Worm (Caenorhabditis elegans) whole organism, early embryonic: ENCODE data around the gene pud-4.

Experiments used
- B0310.2 ChIP-seq: sonication (generic microtip); optimal IDR thresholded peaks from 2 replicates; lab custom pipeline; 2016; ENCODE audit warnings: mild to moderate bottlenecking, missing genetic modification characterization, missing compliant biosample characterization
- F13C5.2 ChIP-seq: sonication (generic microtip); optimal IDR thresholded peaks from 2 replicates; lab custom pipeline; 2017; ENCODE audit warnings: mild to moderate bottlenecking, missing genetic modification characterization, inconsistent platforms, missing compliant biosample characterization
- aly-1 ChIP-seq: sonication (generic microtip); optimal IDR thresholded peaks from 2 replicates; lab custom pipeline; 2016; ENCODE audit warnings: missing genetic modification characterization, missing compliant biosample characterization
- ama-1 ChIP-seq: fragments of 150-350 bp; optimal IDR thresholded peaks from 2 replicates; lab custom pipeline; 2014
- ceh-13 ChIP-seq: fragments of 200-800 bp; sonication (Bioruptor generic); optimal IDR thresholded peaks from 2 replicates; lab custom pipeline; 2018; ENCODE audit warnings: mild to moderate bottlenecking, missing genetic modification characterization, missing compliant biosample characterization
- ceh-36 ChIP-seq: sonication (generic microtip); optimal IDR thresholded peaks from 2 replicates; lab custom pipeline; 2016; ENCODE audit warnings: missing genetic modification characterization, inconsistent platforms, missing compliant biosample characterization
- ets-7 ChIP-seq: sonication (generic microtip); optimal IDR thresholded peaks from 2 replicates; lab custom pipeline; 2016; ENCODE audit warnings: missing genotype, missing genetic modification characterization, missing compliant biosample characterization
- flt-1 ChIP-seq: fragments of 200-800 bp; sonication (Bioruptor generic); IDR thresholded peaks from 2 replicates; pipeline ENCODE4 v1.3.6; 2022; ENCODE audit warnings: missing genetic modification characterization, missing compliant biosample characterization
- hmbx-1 ChIP-seq: sonication (generic microtip); optimal IDR thresholded peaks from 2 replicates; lab custom pipeline; 2016; ENCODE audit warnings: mild to moderate bottlenecking, missing genetic modification characterization, missing compliant biosample characterization
- hmg-4 ChIP-seq: fragments of 200-800 bp; sonication (Bioruptor generic); optimal IDR thresholded peaks from 2 replicates; lab custom pipeline; 2018; ENCODE audit warnings: mild to moderate bottlenecking, missing genetic modification characterization, missing compliant biosample characterization
- hnd-1 ChIP-seq: sonication (generic microtip); optimal IDR thresholded peaks from 2 replicates; lab custom pipeline; 2016; ENCODE audit warnings: missing genetic modification characterization, missing compliant biosample characterization
- pes-1 ChIP-seq: fragments of 200-800 bp; sonication (Bioruptor generic); IDR thresholded peaks from 2 replicates; pipeline ENCODE4 v1.3.6; 2022; ENCODE audit warnings: missing genetic modification reagents, missing genetic modification characterization, missing compliant biosample characterization
- scrt-1 ChIP-seq: fragments of 200-800 bp; sonication (Bioruptor generic); IDR thresholded peaks from 2 replicates; pipeline ENCODE4 v1.3.6; 2022; ENCODE audit warnings: missing genetic modification characterization, missing compliant biosample characterization
- sea-1 ChIP-seq: fragments of 200-800 bp; sonication (Bioruptor generic); conservative IDR thresholded peaks from 2 replicates; pipeline ENCODE4 v1.3.6; 2022; ENCODE audit warnings: missing genetic modification characterization, missing compliant biosample characterization
- tbx-11 ChIP-seq: fragments of 200-800 bp; sonication (Bioruptor generic); IDR thresholded peaks from 2 replicates; pipeline ENCODE4 v1.3.6; 2022; ENCODE audit warnings: missing genetic modification characterization, missing compliant biosample characterization
- tbx-37 ChIP-seq: fragments of 200-800 bp; sonication (Bioruptor generic); conservative IDR thresholded peaks from 2 replicates; pipeline ENCODE4 v1.3.6; 2022; ENCODE audit warnings: missing genetic modification reagents, missing genetic modification characterization, missing compliant biosample characterization
- tra-4 ChIP-seq: sonication (generic microtip); optimal IDR thresholded peaks from 2 replicates; lab custom pipeline; 2017; ENCODE audit warnings: missing genetic modification characterization, missing compliant biosample characterization

pud-4 gene

DNA sequence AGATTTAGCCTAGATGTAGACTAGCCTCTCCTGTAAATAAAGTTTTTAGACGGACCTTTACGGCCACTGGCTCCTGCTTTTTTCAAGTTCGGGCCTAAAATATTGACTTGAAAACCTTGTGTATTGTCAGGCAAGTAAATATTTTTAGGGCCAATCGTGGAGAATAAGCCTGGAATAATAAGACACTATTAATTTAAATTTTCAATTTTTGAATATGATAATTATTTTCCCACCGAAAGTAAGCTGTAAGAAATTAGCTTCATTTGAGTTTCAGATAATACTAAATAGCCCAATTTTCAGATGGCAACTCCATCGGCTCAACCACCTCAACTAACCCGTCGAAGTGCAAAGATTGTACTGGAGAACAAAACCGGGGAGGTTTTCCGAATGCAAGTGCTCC, at the start of gene pud-4:
Gene pud-4 (plus strand): TSS at position 301 of the 400 bp plus-strand sequence.
- TF ChIP-seq hnd-1 (tag; lab: Kevin White, UChicago) (no peak), B0310.2 (tag; lab: Kevin White, UChicago) (no peak), aly-1 (tag; lab: Kevin White, UChicago) (no peak), scrt-1 (GFP tag; lab: Robert Waterston, UW) (no peak), hmbx-1 (tag; lab: Kevin White, UChicago) (no peak), tbx-11 (GFP tag; lab: Robert Waterston, UW) (no peak), flt-1 (no peak), hmg-4 (GFP tag; lab: Kevin White, UChicago) (no peak), ets-7 (tag; lab: Kevin White, UChicago) (no peak), pes-1 (GFP tag; lab: Robert Waterston, UW) (no peak), tra-4 (tag; lab: Kevin White, UChicago) (no peak), ama-1 (lab: Kevin White, UChicago) (no peak), F13C5.2 (tag; lab: Kevin White, UChicago) (no peak), ceh-36 (no peak), ceh-13 (GFP tag; lab: Kevin White, UChicago) (no peak), sea-1 (GFP tag; lab: Robert Waterston, UW) (no peak), tbx-37 (no peak)

DNA sequence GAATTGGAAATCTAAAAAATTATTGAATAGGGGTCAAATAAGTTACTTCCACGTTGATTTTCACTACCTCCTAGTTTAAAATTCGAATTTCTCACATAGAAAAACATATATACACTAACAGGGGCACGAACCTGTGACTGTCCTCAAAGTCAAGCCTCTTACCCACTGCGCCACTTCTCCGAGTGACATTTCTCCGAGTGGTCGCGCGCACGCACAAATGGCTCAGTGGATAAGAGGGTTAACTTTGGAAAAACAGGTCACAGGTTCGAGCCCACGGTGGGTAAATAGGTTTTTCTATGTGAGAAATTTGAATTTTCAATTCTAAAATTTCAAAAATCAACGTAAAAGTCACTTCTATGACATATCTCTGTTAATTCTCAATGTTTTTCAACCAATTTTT, 49.2 kb upstream of the pud-4 start:
- TF ChIP-seq pes-1 (GFP tag; lab: Robert Waterston, UW) (no peak), tbx-37 (no peak), aly-1 (tag; lab: Kevin White, UChicago) (no peak), hnd-1 (tag; lab: Kevin White, UChicago) (no peak), F13C5.2 (tag; lab: Kevin White, UChicago) (no peak), flt-1 (no peak), ceh-36 (no peak), tra-4 (tag; lab: Kevin White, UChicago) (no peak), hmg-4 (GFP tag; lab: Kevin White, UChicago) (no peak)

DNA sequence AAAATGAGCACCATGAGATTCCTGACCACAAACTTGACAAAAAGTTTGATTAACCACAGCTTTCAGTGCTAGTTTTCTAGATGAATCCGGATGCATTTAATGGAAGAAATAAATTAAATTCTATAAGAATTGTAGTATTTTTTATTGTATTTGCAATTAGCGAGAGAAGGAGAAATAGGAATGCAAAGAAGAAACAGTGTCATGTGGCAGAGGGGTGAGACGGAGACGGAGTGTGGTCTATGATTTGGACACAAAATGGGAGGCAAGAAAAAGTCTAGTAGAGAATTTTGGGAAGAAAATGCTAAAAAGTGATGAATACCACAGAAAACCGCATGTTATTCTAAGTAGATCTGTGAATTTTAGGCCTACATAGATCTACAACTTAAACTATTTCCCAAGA, 48.4 kb upstream of the pud-4 start, which contains the start of gene nhr-59:
Gene nhr-59 (minus strand): TSS at position 214 of the 400 bp plus-strand sequence.
- TF ChIP-seq ceh-13 (GFP tag; lab: Kevin White, UChicago) (no peak), hmg-4 (GFP tag; lab: Kevin White, UChicago) (no peak), scrt-1 (GFP tag; lab: Robert Waterston, UW) (no peak), hmbx-1 (tag; lab: Kevin White, UChicago) (no peak)

DNA sequence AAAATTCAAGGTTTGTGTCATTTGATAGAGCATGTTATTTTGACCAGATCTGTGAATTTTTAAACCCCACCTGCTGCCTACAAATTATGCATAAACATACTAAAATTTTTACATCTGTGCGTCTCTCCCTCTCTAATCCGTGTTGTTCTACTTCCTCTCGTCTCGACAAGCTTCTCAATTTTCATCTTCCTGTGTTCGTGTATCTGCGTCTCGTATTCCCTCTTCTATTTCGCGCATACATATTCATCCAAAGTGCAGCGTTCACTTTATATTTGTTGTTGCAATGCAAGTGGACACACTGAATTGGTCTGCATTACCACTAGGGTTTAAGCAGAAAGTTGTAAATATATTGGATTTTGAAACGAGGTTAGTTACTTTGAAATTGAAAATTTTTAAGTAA, 47.9 kb upstream of the pud-4 start, which contains the start of gene fbxa-137:
Gene fbxa-137 (plus strand): TSS at position 274 of the 400 bp plus-strand sequence.
- TF ChIP-seq F13C5.2 (tag; lab: Kevin White, UChicago) = no peak
- TF ChIP-seq tra-4 (tag; lab: Kevin White, UChicago) = no peak
- no peak for TF ChIP-seq ceh-36

DNA sequence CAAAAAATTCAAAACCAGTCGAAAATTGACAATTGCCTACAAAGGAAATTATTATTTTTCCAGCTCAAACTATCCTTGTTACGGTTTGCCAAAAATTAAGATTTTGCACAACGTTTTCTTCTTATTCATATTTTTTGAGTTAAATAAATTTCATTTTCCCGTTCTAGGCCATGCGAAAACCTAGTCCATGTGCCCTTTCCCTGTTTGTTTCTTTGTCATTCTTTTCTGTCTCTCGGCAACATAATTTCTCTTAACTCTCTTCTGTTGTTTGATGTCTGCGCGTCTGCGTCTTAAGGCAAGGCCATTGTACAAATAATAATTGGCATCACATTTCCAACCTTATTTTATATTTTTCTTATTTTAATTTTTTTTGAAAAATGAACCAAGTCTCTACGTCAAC, 45.0 kb upstream of the pud-4 start, which contains the start of gene nhr-228:
Gene nhr-228 (plus strand): TSS at position 261 of the 400 bp plus-strand sequence.
- TF ChIP-seq scrt-1 (GFP tag; lab: Robert Waterston, UW) (no peak), ama-1 (lab: Kevin White, UChicago) (no peak), sea-1 (GFP tag; lab: Robert Waterston, UW) (no peak), hmbx-1 (tag; lab: Kevin White, UChicago) (no peak), flt-1 (no peak), pes-1 (GFP tag; lab: Robert Waterston, UW) (no peak), F13C5.2 (tag; lab: Kevin White, UChicago) (no peak), tbx-37 (no peak), B0310.2 (tag; lab: Kevin White, UChicago) (no peak), aly-1 (tag; lab: Kevin White, UChicago) (no peak), ets-7 (tag; lab: Kevin White, UChicago) (no peak), ceh-13 (GFP tag; lab: Kevin White, UChicago) (no peak), hnd-1 (tag; lab: Kevin White, UChicago) (no peak)

DNA sequence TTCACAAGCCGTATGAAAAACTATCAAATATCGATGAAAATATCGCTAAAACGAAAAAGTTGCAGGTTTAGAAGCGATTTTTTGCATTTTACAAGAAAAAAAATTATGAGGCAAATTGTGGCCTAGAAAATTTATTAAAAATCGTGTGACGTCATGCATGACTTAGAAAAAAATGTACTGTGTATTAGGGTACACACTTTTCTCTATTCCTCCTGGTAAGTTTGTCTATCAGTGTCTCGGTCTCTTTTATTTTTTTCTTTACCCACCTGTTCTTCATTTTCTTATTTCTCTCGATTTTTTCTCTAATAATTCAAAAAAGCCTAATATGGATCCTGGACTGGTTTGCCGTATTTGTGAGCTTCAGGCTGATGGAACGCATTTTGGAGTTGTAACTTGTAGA, 41.4 kb upstream of the pud-4 start, which contains the start of gene nhr-227:
Gene nhr-227 (plus strand): TSS at position 326 of the 400 bp plus-strand sequence.
- TF ChIP-seq scrt-1 (GFP tag; lab: Robert Waterston, UW) (no peak), pes-1 (GFP tag; lab: Robert Waterston, UW) (no peak), ama-1 (lab: Kevin White, UChicago) (no peak), flt-1 (no peak), hnd-1 (tag; lab: Kevin White, UChicago) (no peak), hmbx-1 (tag; lab: Kevin White, UChicago) (no peak), ceh-13 (GFP tag; lab: Kevin White, UChicago) (no peak), tbx-11 (GFP tag; lab: Robert Waterston, UW) (no peak), sea-1 (GFP tag; lab: Robert Waterston, UW) (no peak), hmg-4 (GFP tag; lab: Kevin White, UChicago) (no peak), tra-4 (tag; lab: Kevin White, UChicago) (no peak), B0310.2 (tag; lab: Kevin White, UChicago) (no peak), aly-1 (tag; lab: Kevin White, UChicago) (no peak), ets-7 (tag; lab: Kevin White, UChicago) (no peak)

DNA sequence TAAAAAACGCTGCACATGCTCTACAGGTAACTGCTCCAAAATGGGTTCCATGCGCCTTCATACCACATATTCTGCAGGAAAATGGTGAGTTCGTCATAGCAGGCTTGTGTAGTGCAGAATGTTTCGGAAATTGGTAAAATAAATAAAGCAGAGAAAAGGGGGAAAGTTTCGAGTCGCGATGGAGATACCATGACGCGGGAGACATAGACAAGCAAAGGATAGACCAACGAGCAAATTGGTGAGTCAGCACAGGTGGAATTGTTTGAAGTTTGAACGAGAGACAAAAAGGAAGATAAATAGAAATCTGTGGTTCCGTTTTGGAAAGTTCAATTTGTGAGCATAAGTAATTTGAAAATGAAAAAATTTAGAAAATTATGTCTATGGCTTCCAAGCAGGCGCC, 36.1 kb upstream of the pud-4 start, which contains the start of gene nhr-225:
Gene nhr-225 (minus strand): TSS at position 146 of the 400 bp plus-strand sequence.
- TF ChIP-seq hmg-4 (GFP tag; lab: Kevin White, UChicago) = no peak
- no peak for TF ChIP-seq ets-7 (tag; lab: Kevin White, UChicago)
- TF ChIP-seq aly-1 (tag; lab: Kevin White, UChicago) = no peak
- TF ChIP-seq hmbx-1 (tag; lab: Kevin White, UChicago) = no peak
- no peak for TF ChIP-seq flt-1
- TF ChIP-seq F13C5.2 (tag; lab: Kevin White, UChicago) = no peak
